In the genomic region with DNA sequence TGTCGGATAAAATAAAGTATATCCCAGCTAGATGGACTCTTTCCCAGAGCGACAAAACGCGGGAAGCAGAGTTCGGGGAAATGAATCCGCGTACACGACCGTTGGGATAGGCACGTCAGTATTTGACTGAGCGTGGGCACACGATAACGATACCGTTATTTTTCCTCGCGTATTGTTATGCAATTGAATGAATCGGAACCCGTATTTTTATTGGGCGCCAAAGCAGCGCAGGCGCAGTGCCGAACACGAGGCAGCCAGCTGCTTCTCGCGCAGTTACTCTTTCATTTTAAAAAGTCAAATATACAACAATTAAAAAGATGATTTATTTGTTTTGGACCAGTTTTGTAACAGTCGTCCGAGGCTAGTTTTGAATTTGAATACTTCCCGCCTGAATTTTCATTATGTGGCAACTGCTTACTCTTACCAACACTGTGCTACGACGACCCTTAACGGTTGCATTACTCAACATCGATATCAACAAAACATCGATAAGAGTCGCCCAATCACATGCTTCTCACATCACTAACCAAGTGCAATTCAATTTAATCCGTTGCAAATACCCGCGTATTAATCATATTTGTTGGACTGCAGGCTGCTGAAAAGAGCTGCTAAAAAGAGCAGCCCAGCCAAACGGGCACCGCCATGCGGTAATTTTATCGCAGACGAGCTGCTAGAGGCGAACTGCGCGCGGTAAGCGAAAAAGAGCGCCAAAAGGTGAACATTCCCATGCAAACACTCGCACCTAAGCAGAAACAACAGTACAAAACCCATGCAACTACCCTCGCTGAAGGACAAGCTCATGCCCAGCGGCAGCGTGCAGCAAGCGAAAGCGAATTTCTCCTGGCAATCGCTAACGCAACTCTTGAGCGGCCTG, we compare ENCODE assay signal across 1 fruit fly cellular context.
TF ChIP-seq lines count a peak whose summit lies in the region.

Gene CG33203, minus strand, starts transcription at position 151 of the 874 bp plus-strand sequence.
Gene Doa, plus strand, starts transcription at position 515 of the 874 bp plus-strand sequence.

TF ChIP-seq in whole organism, embryonic, 481 proteins besides CTCF, POLR2A, EP300 and RAD21 (continued from another document):
- TF ChIP-seq crc (GFP tag; optimal IDR thresholded peaks at IDR 0.05; lab: Kevin White, UChicago) = peak; percentile 32
- no peak for TF ChIP-seq CG10321 (GFP tag; IDR thresholded peaks at IDR 0.05; lab: Robert Waterston, UW)
- TF ChIP-seq repo (GFP tag; optimal IDR thresholded peaks at IDR 0.05; lab: Kevin White, UChicago) = peak; percentile 18
- TF ChIP-seq CG7357 (GFP tag; IDR thresholded peaks at IDR 0.05; lab: Robert Waterston, UW) = no peak
- no peak for TF ChIP-seq ap (GFP tag; IDR thresholded peaks at IDR 0.05; lab: Robert Waterston, UW)
- TF ChIP-seq Nf-YA (GFP tag; IDR thresholded peaks at IDR 0.05; lab: Robert Waterston, UW) = no peak
- peak; percentile 52; the same call in 1 of the 2 replicates for TF ChIP-seq vvl (GFP tag; IDR thresholded peaks at IDR 0.05; lab: Robert Waterston, UW)
- no peak for TF ChIP-seq btn (GFP tag; optimal IDR thresholded peaks at IDR 0.05; lab: Kevin White, UChicago)
- TF ChIP-seq CG18764 (GFP tag; optimal IDR thresholded peaks at IDR 0.05; lab: Kevin White, UChicago) = peak; percentile 14
- TF ChIP-seq CG10654 (GFP tag; optimal IDR thresholded peaks at IDR 0.05; lab: Kevin White, UChicago) = peak; percentile 31
- no peak for TF ChIP-seq corto (GFP tag; optimal IDR thresholded peaks at IDR 0.05; lab: Kevin White, UChicago)
- peak; percentile 33; the same call in 1 of the 2 replicates for TF ChIP-seq H2.0 (GFP tag; IDR thresholded peaks at IDR 0.05; lab: Robert Waterston, UW)
- TF ChIP-seq Asciz (GFP tag; optimal IDR thresholded peaks at IDR 0.05; lab: Kevin White, UChicago) = no peak
- peak; percentile 30 for TF ChIP-seq fu2 (GFP tag; optimal IDR thresholded peaks at IDR 0.05; lab: Kevin White, UChicago)
- TF ChIP-seq CG17802 (tag; optimal IDR thresholded peaks at IDR 0.05; lab: Kevin White, UChicago) = no peak
- no peak for TF ChIP-seq grn (GFP tag; optimal IDR thresholded peaks at IDR 0.05; lab: Kevin White, UChicago)
- no peak for TF ChIP-seq da (GFP tag; optimal IDR thresholded peaks at IDR 0.05; lab: Kevin White, UChicago)
- TF ChIP-seq dan (GFP tag; IDR thresholded peaks at IDR 0.05; lab: Robert Waterston, UW) = no peak
- TF ChIP-seq Deaf1 (tag; optimal IDR thresholded peaks at IDR 0.05; lab: Kevin White, UChicago) = peak; percentile 27
- peak; percentile 62 for TF ChIP-seq Hsf (GFP tag; optimal IDR thresholded peaks at IDR 0.05; lab: Kevin White, UChicago)
- no peak for TF ChIP-seq bowl (GFP tag; IDR thresholded peaks at IDR 0.05; lab: Robert Waterston, UW)
- TF ChIP-seq Med (GFP tag; lab: Kevin White, UChicago) = peak; percentile 94
- peak; percentile 59; the same call in 2 of the 3 replicates for TF ChIP-seq Dbx (GFP tag; IDR thresholded peaks at IDR 0.05; lab: Robert Waterston, UW)
- TF ChIP-seq grau (tag; optimal IDR thresholded peaks at IDR 0.05; lab: Kevin White, UChicago) = peak; percentile 33
- TF ChIP-seq ci (GFP tag; IDR thresholded peaks at IDR 0.05; lab: Robert Waterston, UW) = peak; percentile 51; the same call in 1 of the 3 replicates
- no peak for TF ChIP-seq Kr (GFP tag; optimal IDR thresholded peaks at IDR 0.05; lab: Kevin White, UChicago)
- peak; percentile 19 for TF ChIP-seq CG1233 (GFP tag; optimal IDR thresholded peaks at IDR 0.05; lab: Kevin White, UChicago)
- peak; percentile 80 for TF ChIP-seq vnd (GFP tag; IDR thresholded peaks at IDR 0.05; lab: Robert Waterston, UW; ENCODE audit: partially characterized antibody)
- peak; percentile 98 for TF ChIP-seq Dp (GFP tag; optimal IDR thresholded peaks at IDR 0.05; lab: Kevin White, UChicago)
- TF ChIP-seq Vsx1 (GFP tag; optimal IDR thresholded peaks at IDR 0.05; lab: Kevin White, UChicago) = no peak
- peak; percentile 75 for TF ChIP-seq zen2 (GFP tag; IDR thresholded peaks at IDR 0.05; lab: Robert Waterston, UW; ENCODE audit: partially characterized antibody)
- no peak for TF ChIP-seq Lpt (GFP tag; optimal IDR thresholded peaks at IDR 0.05; lab: Kevin White, UChicago)
- TF ChIP-seq Side (GFP tag; optimal IDR thresholded peaks at IDR 0.05; lab: Kevin White, UChicago) = peak; percentile 18
- TF ChIP-seq gfzf (GFP tag; optimal IDR thresholded peaks at IDR 0.05; lab: Kevin White, UChicago) = peak; percentile 29
- TF ChIP-seq gt (GFP tag; IDR thresholded peaks at IDR 0.05; lab: Robert Waterston, UW) = no peak
- no peak; the same call in 1 of the 3 replicates for TF ChIP-seq tgo (GFP tag; IDR thresholded peaks at IDR 0.05; lab: Robert Waterston, UW)
- TF ChIP-seq unpg (GFP tag; optimal IDR thresholded peaks at IDR 0.05; lab: Kevin White, UChicago) = no peak
- no peak for TF ChIP-seq croc (GFP tag; conservative IDR thresholded peaks at IDR 0.05; lab: Robert Waterston, UW)
- TF ChIP-seq bab2 (GFP tag; optimal IDR thresholded peaks at IDR 0.05; lab: Kevin White, UChicago) = peak; percentile 46
- TF ChIP-seq br (optimal IDR thresholded peaks at IDR 0.05; lab: Kevin White, UChicago) = no peak
- TF ChIP-seq CG3281 (GFP tag; optimal IDR thresholded peaks at IDR 0.05; lab: Kevin White, UChicago) = peak; percentile 68
- TF ChIP-seq CG11695 (GFP tag; IDR thresholded peaks at IDR 0.05; lab: Robert Waterston, UW) = no peak
- TF ChIP-seq Fer3 (tag; optimal IDR thresholded peaks at IDR 0.05; lab: Kevin White, UChicago) = peak; percentile 1
- TF ChIP-seq bcd (GFP tag; optimal IDR thresholded peaks at IDR 0.05; lab: Kevin White, UChicago) = peak; percentile 67
- TF ChIP-seq CG8388 (GFP tag; optimal IDR thresholded peaks at IDR 0.05; lab: Kevin White, UChicago) = peak; percentile 6
- no peak; the same call in 1 of the 2 replicates for TF ChIP-seq klu (GFP tag; IDR thresholded peaks at IDR 0.05; lab: Robert Waterston, UW)
- peak; percentile 33; the same call in 1 of the 3 replicates for TF ChIP-seq ase (GFP tag; IDR thresholded peaks at IDR 0.05; lab: Robert Waterston, UW)
- TF ChIP-seq CG9876 (GFP tag; optimal IDR thresholded peaks at IDR 0.05; lab: Kevin White, UChicago) = peak; percentile 21
- no peak for TF ChIP-seq gsb-n (tag; optimal IDR thresholded peaks at IDR 0.05; lab: Kevin White, UChicago)
- no peak for TF ChIP-seq gcm (GFP tag; optimal IDR thresholded peaks at IDR 0.05; lab: Kevin White, UChicago)
- peak; percentile 76 for TF ChIP-seq CG4282 (GFP tag; optimal IDR thresholded peaks at IDR 0.05; lab: Kevin White, UChicago)
- TF ChIP-seq chinmo (GFP tag; IDR thresholded peaks at IDR 0.05; lab: Robert Waterston, UW; ENCODE audit: partially characterized antibody) = peak; percentile 71; the same call in 2 of the 4 replicates
- TF ChIP-seq Bdp1 (GFP tag; optimal IDR thresholded peaks at IDR 0.05; lab: Kevin White, UChicago) = no peak
- TF ChIP-seq Gug (GFP tag; IDR thresholded peaks at IDR 0.05; lab: Robert Waterston, UW) = no peak; the same call in 3 of the 4 replicates
- no peak for TF ChIP-seq zf30C (GFP tag; optimal IDR thresholded peaks at IDR 0.05; lab: Kevin White, UChicago)
- TF ChIP-seq amos (GFP tag; IDR thresholded peaks at IDR 0.05; lab: Robert Waterston, UW; ENCODE audit: partially characterized antibody) = peak; percentile 90
- TF ChIP-seq MTF-1 (GFP tag; optimal IDR thresholded peaks at IDR 0.05; lab: Kevin White, UChicago; ENCODE audit: borderline replicate concordance) = no peak
- peak; percentile 62; the same call in 2 of the 3 replicates for TF ChIP-seq CG7963 (GFP tag; IDR thresholded peaks at IDR 0.05; lab: Robert Waterston, UW; ENCODE audit: partially characterized antibody)
- peak; percentile 10 for TF ChIP-seq maf-S (GFP tag; optimal IDR thresholded peaks at IDR 0.05; lab: Kevin White, UChicago)
- no peak for TF ChIP-seq CG33557 (GFP tag; optimal IDR thresholded peaks at IDR 0.05; lab: Kevin White, UChicago)
- TF ChIP-seq CG12071 (GFP tag; optimal IDR thresholded peaks at IDR 0.05; lab: Kevin White, UChicago) = no peak
- TF ChIP-seq CG12659 (GFP tag; optimal IDR thresholded peaks at IDR 0.05; lab: Kevin White, UChicago) = peak; percentile 55
- no peak for TF ChIP-seq D (optimal IDR thresholded peaks at IDR 0.05; lab: Kevin White, UChicago)
- TF ChIP-seq D (GFP tag; optimal IDR thresholded peaks at IDR 0.05; lab: Kevin White, UChicago) = no peak
- TF ChIP-seq CG9215 (GFP tag; IDR thresholded peaks at IDR 0.05; lab: Robert Waterston, UW) = peak; percentile 27; the same call in 1 of the 2 replicates
- TF ChIP-seq CG8924 (tag; optimal IDR thresholded peaks at IDR 0.05; lab: Kevin White, UChicago) = no peak
- no peak for TF ChIP-seq prd (optimal IDR thresholded peaks at IDR 0.05; lab: Kevin White, UChicago)
- TF ChIP-seq prd (GFP tag; IDR thresholded peaks at IDR 0.05; lab: Robert Waterston, UW) = peak; percentile 38; the same call in 1 of the 3 replicates
- peak; percentile 53 for TF ChIP-seq phol (tag; optimal IDR thresholded peaks at IDR 0.05; lab: Kevin White, UChicago)
